Fruit fly (Drosophila melanogaster) whole organism: ENCODE measurements around the gene Ilp8.

Source experiments
- EcR ChIP-seq, 2 experiments: fragments of >200 bp; optimal IDR thresholded peaks; 2 replicates each; lab custom pipeline; 2017; ENCODE audit warnings: missing biosample characterization in 2 of 2, missing genetic modification characterization in 2 of 2, missing genetic modification reagents in 2 of 2
- psq ChIP-seq: fragments of >200 bp; optimal IDR thresholded peaks from 2 replicates; lab custom pipeline; 2017
- usp ChIP-seq: fragments of >200 bp; optimal IDR thresholded peaks from 2 replicates; lab custom pipeline; 2017; ENCODE audit warnings: missing biosample characterization, missing genetic modification characterization, mixed read lengths

DNA sequence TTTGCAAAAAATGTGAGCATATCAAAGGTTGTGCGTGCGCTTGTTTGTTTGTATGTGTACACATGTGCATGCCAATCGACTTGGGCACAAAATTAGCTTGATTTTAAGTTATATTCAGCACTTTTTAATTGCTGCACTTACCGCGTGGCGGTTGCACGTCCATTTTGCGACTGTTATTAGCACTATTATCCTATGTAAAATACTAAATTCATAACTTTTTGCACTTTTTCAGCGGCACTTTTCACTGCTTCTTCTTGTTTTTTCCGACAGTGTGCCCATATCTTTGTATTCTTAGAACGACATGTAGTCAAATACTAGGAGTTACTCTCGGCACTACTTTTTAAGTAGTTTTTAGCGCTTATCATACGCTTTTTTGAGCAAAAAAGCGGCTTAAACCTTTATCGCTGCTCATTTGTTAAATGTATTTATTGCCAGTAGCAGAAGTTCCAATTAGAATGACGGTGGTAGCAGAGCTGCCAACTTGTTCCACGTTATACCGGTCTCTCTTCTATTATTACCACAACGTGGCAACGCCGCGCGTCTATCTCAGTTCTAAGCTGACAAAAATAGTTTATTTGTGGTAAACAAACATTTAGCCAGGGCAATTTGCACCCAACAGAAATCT, 10.5 kb upstream of the Ilp8 start, which contains the start of the genes scaf6 and Papst2:
- TF ChIP-seq psq (lab: Kevin White, UChicago) (no peak), usp (GFP tag; lab: Kevin White, UChicago) (no peak), EcR (GFP tag; optimal IDR thresholded peaks at IDR 0.05; lab: Kevin White, UChicago) (no peak)
